Fruit fly (Drosophila melanogaster): Measurements from ENCODE around the gene CG42505.

CG42505 gene

DNA sequence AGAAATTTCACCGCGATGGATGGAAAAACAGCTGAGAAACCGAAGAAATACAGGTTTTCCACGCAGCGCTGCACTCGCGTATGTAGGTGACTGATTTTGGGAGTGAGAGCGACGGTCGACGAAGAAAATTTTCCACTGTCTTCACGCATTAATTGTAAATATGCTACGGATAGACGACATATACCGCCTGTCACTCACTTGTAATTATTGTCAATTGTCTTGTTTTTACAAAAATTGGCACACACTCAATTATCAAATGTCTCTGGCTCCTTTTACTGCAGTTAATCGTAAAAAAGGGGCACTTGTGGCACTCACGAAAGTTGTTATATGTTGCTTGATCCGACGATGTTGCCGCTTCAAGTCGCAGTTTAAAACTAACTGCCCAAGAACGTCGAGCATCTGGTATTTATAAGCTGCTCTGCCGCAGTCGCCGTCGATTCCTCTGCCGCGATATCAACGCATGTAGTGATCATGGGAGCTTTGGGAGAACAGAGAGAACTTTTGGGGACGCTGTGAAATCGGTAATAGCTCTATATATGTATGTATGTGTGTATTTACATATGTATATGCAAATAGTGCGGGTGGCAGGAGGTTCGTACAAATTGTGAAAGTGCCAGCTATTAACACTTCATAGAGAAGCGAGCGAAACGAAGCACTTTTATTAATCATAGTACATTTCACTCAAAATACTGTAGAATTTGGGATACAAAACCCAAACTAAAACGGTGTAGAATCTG lies 38.5 kb downstream of the CG42505 start, which contains the start of gene mfas (continued):
- TF ChIP-seq CG18476 (GFP tag; optimal IDR thresholded peaks at IDR 0.05) (no peak), CG32772 (GFP tag; IDR thresholded peaks at IDR 0.05) (no peak), Vsx1 (GFP tag; optimal IDR thresholded peaks at IDR 0.05) (no peak), gfzf (GFP tag; optimal IDR thresholded peaks at IDR 0.05) (no peak), E2f2 (GFP tag; IDR thresholded peaks at IDR 0.05) (no peak; the same call in 1 of the 2 replicates), pros (GFP tag; optimal IDR thresholded peaks at IDR 0.05) (no peak), CG17568 (GFP tag; optimal IDR thresholded peaks at IDR 0.05) (peak; percentile 38), CG15479 (GFP tag; optimal IDR thresholded peaks at IDR 0.05) (no peak), dysf (GFP tag; IDR thresholded peaks at IDR 0.05) (no peak), CG4820 (GFP tag; optimal IDR thresholded peaks at IDR 0.05) (no peak), Xbp1 (GFP tag; optimal IDR thresholded peaks at IDR 0.05) (no peak), CG14965 (GFP tag; optimal IDR thresholded peaks at IDR 0.05; ENCODE audit: borderline replicate concordance) (no peak), NfI (GFP tag; optimal IDR thresholded peaks at IDR 0.05) (no peak), CG6689 (GFP tag; IDR thresholded peaks at IDR 0.05) (no peak), ind (GFP tag; optimal IDR thresholded peaks at IDR 0.05) (no peak), H15 (GFP tag; IDR thresholded peaks at IDR 0.05) (no peak), Aef1 (GFP tag; IDR thresholded peaks at IDR 0.05) (no peak), stwl (tag; optimal IDR thresholded peaks at IDR 0.05) (no peak), CG7963 (GFP tag; IDR thresholded peaks at IDR 0.05; ENCODE audit: partially characterized antibody) (no peak), hth (optimal IDR thresholded peaks at IDR 0.05) (no peak), wdn (GFP tag; IDR thresholded peaks at IDR 0.05) (no peak), Hmr (GFP tag; optimal IDR thresholded peaks at IDR 0.05) (peak; percentile 21), trem (tag; optimal IDR thresholded peaks at IDR 0.05) (no peak), sisA (GFP tag; IDR thresholded peaks at IDR 0.05) (no peak), E2f1 (GFP tag; IDR thresholded peaks at IDR 0.05) (no peak), Fer2 (tag; optimal IDR thresholded peaks at IDR 0.05) (no peak), Sry-β (GFP tag; optimal IDR thresholded peaks at IDR 0.05) (no peak), tio (GFP tag; optimal IDR thresholded peaks at IDR 0.05) (no peak), Dad (GFP tag; optimal IDR thresholded peaks at IDR 0.05) (no peak), slou (GFP tag; optimal IDR thresholded peaks at IDR 0.05) (no peak), CG7745 (tag; optimal IDR thresholded peaks at IDR 0.05) (no peak), pum (GFP tag; optimal IDR thresholded peaks at IDR 0.05) (no peak), D (optimal IDR thresholded peaks at IDR 0.05) (no peak), D (GFP tag; optimal IDR thresholded peaks at IDR 0.05) (no peak), gt (GFP tag; IDR thresholded peaks at IDR 0.05) (no peak), tgo (GFP tag; IDR thresholded peaks at IDR 0.05) (no peak), wor (GFP tag; IDR thresholded peaks at IDR 0.05) (no peak), CG12155 (GFP tag; optimal IDR thresholded peaks at IDR 0.05) (no peak), TFAM (GFP tag; optimal IDR thresholded peaks at IDR 0.05) (no peak), HLH54F (GFP tag; optimal IDR thresholded peaks at IDR 0.05) (no peak), Spps (tag; optimal IDR thresholded peaks at IDR 0.05) (no peak), Asciz (GFP tag; optimal IDR thresholded peaks at IDR 0.05) (peak; percentile 42), hb (GFP tag; IDR thresholded peaks at IDR 0.05; ENCODE audit: partially characterized antibody) (no peak), CG9932 (GFP tag; IDR thresholded peaks at IDR 0.05) (no peak), CG10462 (GFP tag; optimal IDR thresholded peaks at IDR 0.05) (no peak), CG12299 (tag; optimal IDR thresholded peaks at IDR 0.05) (no peak), Scr (GFP tag; IDR thresholded peaks at IDR 0.05; ENCODE audit: partially characterized antibody) (no peak), CG4328 (GFP tag; optimal IDR thresholded peaks at IDR 0.05) (no peak), MBD-R2 (GFP tag; IDR thresholded peaks at IDR 0.05) (no peak), fu2 (GFP tag; optimal IDR thresholded peaks at IDR 0.05) (no peak), yki (optimal IDR thresholded peaks at IDR 0.05) (no peak)

Data from whole organism, embryonic.